Worm (Caenorhabditis elegans): ENCODE measurements around the gene F59E12.15.

The F59E12.15 gene

DNA sequence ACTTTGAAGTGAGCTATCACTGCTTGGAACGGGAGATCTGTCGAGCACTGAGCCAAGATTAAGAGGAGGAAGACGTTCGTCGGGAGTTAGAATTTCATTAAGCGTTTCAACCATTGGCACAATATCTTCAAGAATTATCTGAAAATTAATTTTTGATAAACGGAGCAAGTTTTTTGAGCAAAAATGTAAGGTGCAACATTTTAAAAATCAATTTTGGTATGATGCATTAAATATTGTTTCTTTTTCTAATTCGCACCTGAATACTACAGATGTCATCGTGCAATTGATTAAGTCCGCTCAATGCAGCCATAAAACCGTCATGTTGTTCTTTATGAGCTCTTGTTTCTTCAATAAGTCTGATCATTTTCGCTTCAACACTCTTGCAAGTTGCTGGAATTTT lies 20.1 kb upstream of the F59E12.15 start, which contains the start of gene ddl-1:
Gene ddl-1, minus strand, starts transcription at position 101 of the 400 bp plus-strand sequence.
- TF ChIP-seq egl-5 (tag; optimal IDR thresholded peaks at IDR 0.05) (no peak), elt-2 (tag; optimal IDR thresholded peaks at IDR 0.05) (no peak), nhr-25 (tag; optimal IDR thresholded peaks at IDR 0.05) (no peak), ceh-9 (tag; optimal IDR thresholded peaks at IDR 0.05) (no peak), sea-2 (GFP tag; optimal IDR thresholded peaks at IDR 0.05) (no peak), nhr-67 (tag; optimal IDR thresholded peaks at IDR 0.05) (no peak), nhr-43 (tag; optimal IDR thresholded peaks at IDR 0.05; ENCODE audit: poor library complexity, severe bottlenecking) (no peak), fkh-10 (GFP tag; optimal IDR thresholded peaks at IDR 0.05) (no peak), nhr-23 (tag; optimal IDR thresholded peaks at IDR 0.05) (no peak), mml-1 (tag; optimal IDR thresholded peaks at IDR 0.05) (no peak), ZK546.5 (tag; optimal IDR thresholded peaks at IDR 0.05) (no peak), zag-1 (tag; optimal IDR thresholded peaks at IDR 0.05) (no peak), ceh-16 (tag; optimal IDR thresholded peaks at IDR 0.05) (no peak)

ce11 chrII:5646942-5647341 lies 18.8 kb upstream of the F59E12.15 start, which contains the start of gene F59E12.9:
Gene F59E12.9, minus strand, starts transcription at chrII:5647042.
- TF ChIP-seq lin-15B (tag; optimal IDR thresholded peaks at IDR 0.05) = no peak
- TF ChIP-seq sea-2 (GFP tag; optimal IDR thresholded peaks at IDR 0.05) = no peak
- TF ChIP-seq ceh-9 (tag; optimal IDR thresholded peaks at IDR 0.05) = no peak
- TF ChIP-seq unc-62 (GFP tag; optimal IDR thresholded peaks at IDR 0.05) = no peak
- no peak for TF ChIP-seq nhr-25 (tag; optimal IDR thresholded peaks at IDR 0.05)
- TF ChIP-seq fkh-2 (tag; optimal IDR thresholded peaks at IDR 0.05) = no peak
- TF ChIP-seq lin-39 (tag; optimal IDR thresholded peaks at IDR 0.05) = no peak
- no peak for TF ChIP-seq ZK546.5 (tag; optimal IDR thresholded peaks at IDR 0.05)
- no peak for TF ChIP-seq fos-1 (tag; optimal IDR thresholded peaks at IDR 0.05)
- no peak for TF ChIP-seq ama-1 (optimal IDR thresholded peaks at IDR 0.05)

DNA sequence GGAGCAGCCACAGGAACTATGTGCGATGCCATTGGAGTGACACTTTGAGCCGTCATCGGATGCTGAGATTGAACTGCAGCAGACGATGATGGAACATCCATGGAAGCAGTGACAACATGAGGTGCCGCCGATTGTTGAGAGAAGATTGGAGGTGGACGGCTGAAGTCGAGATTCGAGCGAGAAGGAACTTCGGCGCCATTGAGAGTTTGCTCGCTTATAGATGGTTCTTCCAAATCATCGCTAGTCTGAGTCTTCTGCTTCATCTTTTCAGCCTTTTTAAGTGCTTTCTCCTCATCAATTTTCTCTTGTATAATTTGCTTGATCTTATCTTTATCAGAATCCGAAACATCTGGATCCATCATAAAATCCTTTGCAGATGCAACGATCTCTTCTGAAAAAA lies 13.9 kb upstream of the F59E12.15 start:
- TF ChIP-seq nhr-25 (tag; optimal IDR thresholded peaks at IDR 0.05) (no peak), ceh-16 (tag; optimal IDR thresholded peaks at IDR 0.05) (no peak), ceh-28 (tag; optimal IDR thresholded peaks at IDR 0.05) (no peak), nhr-12 (tag; optimal IDR thresholded peaks at IDR 0.05) (no peak), nhr-76 (tag; optimal IDR thresholded peaks at IDR 0.05) (no peak), fkh-2 (tag; optimal IDR thresholded peaks at IDR 0.05) (no peak), egl-5 (tag; optimal IDR thresholded peaks at IDR 0.05) (no peak)

ce11 chrII:5640362-5641079 lies 12.3 kb upstream of the F59E12.15 start:
- TF ChIP-seq unc-62 (GFP tag; optimal IDR thresholded peaks at IDR 0.05) (no peak), unc-39 (tag; optimal IDR thresholded peaks at IDR 0.05) (no peak), nhr-23 (tag; optimal IDR thresholded peaks at IDR 0.05) (no peak), tbx-2 (tag; optimal IDR thresholded peaks at IDR 0.05) (no peak), ama-1 (optimal IDR thresholded peaks at IDR 0.05) (no peak), fkh-2 (tag; optimal IDR thresholded peaks at IDR 0.05) (no peak), elt-3 (tag; optimal IDR thresholded peaks at IDR 0.05) (no peak), daf-12 (tag; optimal IDR thresholded peaks at IDR 0.05) (no peak), skn-1 (tag; optimal IDR thresholded peaks at IDR 0.05) (no peak), zag-1 (tag; optimal IDR thresholded peaks at IDR 0.05) (no peak), elt-2 (tag; optimal IDR thresholded peaks at IDR 0.05) (no peak), ceh-82 (tag; optimal IDR thresholded peaks at IDR 0.05) (no peak), R02D3.7 (tag; optimal IDR thresholded peaks at IDR 0.05) (no peak), snpc-4 (tag; optimal IDR thresholded peaks at IDR 0.05) (no peak), nhr-43 (tag; optimal IDR thresholded peaks at IDR 0.05; ENCODE audit: poor library complexity, severe bottlenecking) (no peak)

DNA sequence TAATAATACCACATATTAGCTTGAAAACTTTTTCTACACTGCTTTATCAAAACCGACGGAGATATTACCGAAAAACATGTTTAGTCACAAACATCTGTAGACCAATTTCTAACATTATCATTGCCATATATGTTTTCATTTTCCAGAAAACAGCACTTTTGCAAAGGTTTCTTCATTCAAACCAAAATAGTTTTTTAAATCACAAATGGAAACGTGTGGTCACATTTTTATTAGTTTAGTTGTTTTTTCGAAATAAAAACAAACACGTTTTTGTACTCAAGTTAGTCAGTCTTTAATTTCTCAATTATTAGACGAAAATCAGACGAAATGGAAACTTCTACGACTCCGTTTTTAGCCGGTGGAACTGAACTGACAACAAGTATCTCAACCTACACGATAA lies 9.9 kb upstream of the F59E12.15 start, which contains the start of gene F59E12.3:
Gene F59E12.3, plus strand, starts transcription at position 301 of the 400 bp plus-strand sequence.
- TF ChIP-seq R02D3.7 (tag; optimal IDR thresholded peaks at IDR 0.05) (no peak), pha-4 (tag; optimal IDR thresholded peaks at IDR 0.05) (no peak), nhr-25 (tag; optimal IDR thresholded peaks at IDR 0.05) (no peak), fos-1 (tag; optimal IDR thresholded peaks at IDR 0.05) (no peak), mml-1 (tag; optimal IDR thresholded peaks at IDR 0.05) (no peak), ceh-9 (tag; optimal IDR thresholded peaks at IDR 0.05) (no peak), fkh-10 (GFP tag; optimal IDR thresholded peaks at IDR 0.05) (no peak), lin-15B (tag; optimal IDR thresholded peaks at IDR 0.05) (no peak)
